Fruit fly (Drosophila melanogaster) whole organism: ENCODE results near the gene Srp9.

Experiments
- CG8478 ChIP-seq: fragments of >200 bp; optimal IDR thresholded peaks from 2 replicates; lab custom pipeline; 2018; ENCODE audit warnings: inconsistent platforms
- EcR ChIP-seq, 2 experiments: fragments of >200 bp; optimal IDR thresholded peaks; 2 replicates each; lab custom pipeline; 2017; ENCODE audit warnings: missing biosample characterization in 2 of 2, missing genetic modification characterization in 2 of 2, missing genetic modification reagents in 2 of 2
- pan ChIP-seq: fragments of >200 bp; optimal IDR thresholded peaks from 2 replicates; lab custom pipeline; 2017
- usp ChIP-seq: fragments of >200 bp; optimal IDR thresholded peaks from 2 replicates; lab custom pipeline; 2017; ENCODE audit warnings: missing biosample characterization, missing genetic modification characterization, mixed read lengths

DNA sequence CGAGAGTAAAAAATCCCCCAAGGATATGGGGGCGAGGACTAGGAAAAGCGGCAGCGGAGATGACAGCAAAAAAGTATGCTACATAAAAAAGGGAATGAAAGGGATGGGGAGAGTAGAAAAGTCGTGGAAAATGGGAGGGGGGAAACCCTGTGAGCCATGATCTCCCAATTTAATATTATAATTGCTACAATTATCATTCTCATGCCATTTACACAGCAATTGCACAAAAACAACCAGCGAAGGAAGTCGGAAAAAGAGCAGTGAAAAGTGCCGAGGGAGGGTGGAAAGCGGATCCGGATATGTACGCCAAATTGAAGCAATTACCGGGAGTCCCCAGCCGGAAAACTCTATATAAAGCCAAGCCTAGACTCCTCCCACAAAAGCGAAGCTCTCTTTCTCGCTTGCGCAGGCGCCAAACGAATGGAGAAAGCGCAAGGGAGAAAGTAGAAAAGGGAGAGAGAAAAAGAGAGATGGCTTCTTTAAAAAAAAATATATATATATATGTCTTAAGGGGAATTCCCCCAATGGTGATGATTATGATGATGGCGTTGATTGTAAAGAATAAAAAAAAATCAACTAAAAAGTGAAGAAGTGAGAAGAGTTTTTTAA lies 32.4 kb downstream of the Srp9 start:
- TF ChIP-seq EcR (GFP tag; optimal IDR thresholded peaks at IDR 0.05; lab: Kevin White, UChicago) (no peak), pan (lab: Kevin White, UChicago) (no peak), CG8478 (no peak), usp (GFP tag; lab: Kevin White, UChicago) (no peak)
